Worm (Caenorhabditis elegans) whole organism, L3 larva: ENCODE measurements around the gene acl-8.

Experiments
- R02D3.7 ChIP-seq: fragments of 150-350 bp; optimal IDR thresholded peaks from 2 replicates; lab custom pipeline; 2014; ENCODE audit warnings: missing biosample characterization, missing genetic modification characterization
- ZK546.5 ChIP-seq: sonication (generic microtip); optimal IDR thresholded peaks from 2 replicates; lab custom pipeline; 2017; ENCODE audit warnings: missing biosample characterization, missing genetic modification characterization
- egl-27 ChIP-seq: sonication (generic microtip); optimal IDR thresholded peaks from 4 replicates; lab custom pipeline; 2017; ENCODE audit warnings: missing biosample characterization, missing genetic modification reagents, missing genetic modification characterization
- nhr-25 ChIP-seq: sonication (generic microtip); optimal IDR thresholded peaks from 2 replicates; lab custom pipeline; 2017; ENCODE audit warnings: missing biosample characterization, missing genetic modification characterization
- pha-4 ChIP-seq: fragments of 150-350 bp; optimal IDR thresholded peaks from 2 replicates; lab custom pipeline; 2014; ENCODE audit warnings: missing biosample characterization, missing genetic modification reagents, missing genetic modification characterization
- tbx-2 ChIP-seq: sonication (generic microtip); optimal IDR thresholded peaks from 2 replicates; lab custom pipeline; 2016; ENCODE audit warnings: mild to moderate bottlenecking, missing genetic modification characterization, missing compliant biosample characterization
- ztf-11 ChIP-seq: fragments of 150-350 bp; optimal IDR thresholded peaks from 2 replicates; lab custom pipeline; 2014; ENCODE audit warnings: missing biosample characterization, missing genetic modification characterization

ce11 chrV:6436332-6436731 lies 14.3 kb upstream of the acl-8 start, which contains the start of gene hpo-19:
- TF ChIP-seq tbx-2 (tag; lab: Kevin White, UChicago) (no peak), R02D3.7 (tag; lab: Kevin White, UChicago) (no peak), egl-27 (tag; lab: Kevin White, UChicago) (no peak), pha-4 (tag; lab: Kevin White, UChicago) (no peak), nhr-25 (tag; lab: Kevin White, UChicago) (no peak), ztf-11 (tag; lab: Kevin White, UChicago) (no peak), ZK546.5 (tag; lab: Kevin White, UChicago) (no peak)
